Fruit fly (Drosophila melanogaster) whole organism, embryonic: Measurements from ENCODE around the gene CG1161.

Experiments
- Bteb2 ChIP-seq: fragments of 200-800 bp; sonication (Bioruptor generic); optimal IDR thresholded peaks from 2 replicates; lab custom pipeline; 2016; ENCODE audit warnings: missing biosample characterization, missing genetic modification characterization
- CG11504 ChIP-seq: fragments of 200-800 bp; sonication (Bioruptor generic); optimal IDR thresholded peaks from 3 replicates; lab custom pipeline; 2019; ENCODE audit warnings: missing biosample characterization, mild to moderate bottlenecking, missing genetic modification characterization, moderate library complexity
- CG11696 ChIP-seq: fragments of 200-800 bp; sonication (Bioruptor generic); IDR thresholded peaks from 2 replicates; pipeline ENCODE4 v1.3.6; 2022; ENCODE audit warnings: missing biosample characterization, missing genetic modification characterization
- CG12104 ChIP-seq: fragments of 200-800 bp; sonication (Bioruptor generic); optimal IDR thresholded peaks from 3 replicates; lab custom pipeline; 2016; ENCODE audit warnings: missing biosample characterization, missing genetic modification characterization
- CG14050 ChIP-seq: fragments of 200-800 bp; sonication (Bioruptor generic); IDR thresholded peaks from 3 replicates; pipeline ENCODE4 v1.3.6; 2022; ENCODE audit warnings: missing biosample characterization, missing genetic modification characterization
- CG15269 ChIP-seq: fragments of 200-800 bp; sonication (Bioruptor generic); optimal IDR thresholded peaks from 2 replicates; lab custom pipeline; 2018; ENCODE audit warnings: missing biosample characterization, mild to moderate bottlenecking, missing genetic modification characterization, moderate library complexity
- CG16863 ChIP-seq: fragments of 200-800 bp; sonication (Bioruptor generic); optimal IDR thresholded peaks from 3 replicates; lab custom pipeline; 2016; ENCODE audit warnings: missing biosample characterization, missing genetic modification characterization
- CG17361 ChIP-seq: fragments of 200-800 bp; sonication (Bioruptor generic); IDR thresholded peaks from 3 replicates; pipeline ENCODE4 v1.3.6; 2022; ENCODE audit warnings: missing biosample characterization, missing genetic modification characterization
- CG17612 ChIP-seq: fragments of 200-800 bp; sonication (Bioruptor generic); IDR thresholded peaks from 2 replicates; pipeline ENCODE4 v1.3.6; 2022; ENCODE audit warnings: missing biosample characterization, missing genetic modification characterization
- CG17912 ChIP-seq: fragments of 200-800 bp; sonication (Bioruptor generic); optimal IDR thresholded peaks from 2 replicates; lab custom pipeline; 2018; ENCODE audit warnings: missing biosample characterization, mild to moderate bottlenecking, missing genetic modification characterization
- CG18476 ChIP-seq: fragments of 200-800 bp; sonication (Bioruptor generic); optimal IDR thresholded peaks from 2 replicates; lab custom pipeline; 2016; ENCODE audit warnings: missing biosample characterization, mild to moderate bottlenecking, missing genetic modification characterization
- CG2120 ChIP-seq: fragments of 200-800 bp; sonication (Bioruptor generic); optimal IDR thresholded peaks from 3 replicates; lab custom pipeline; 2016; ENCODE audit warnings: missing biosample characterization, missing genetic modification characterization
- CG2202 ChIP-seq: fragments of 200-800 bp; sonication (Bioruptor generic); optimal IDR thresholded peaks from 2 replicates; lab custom pipeline; 2018; ENCODE audit warnings: missing biosample characterization, mild to moderate bottlenecking, missing genetic modification characterization
- CG30403 ChIP-seq: fragments of 200-800 bp; sonication (Bioruptor generic); optimal IDR thresholded peaks from 3 replicates; lab custom pipeline; 2016; ENCODE audit warnings: missing biosample characterization, missing genetic modification characterization
- CG33557 ChIP-seq: fragments of 200-800 bp; sonication (Bioruptor generic); optimal IDR thresholded peaks from 2 replicates; lab custom pipeline; 2019; ENCODE audit warnings: missing biosample characterization, mild to moderate bottlenecking, missing genetic modification characterization, moderate library complexity
- CG3838 ChIP-seq: fragments of 200-800 bp; sonication (Bioruptor generic); optimal IDR thresholded peaks from 3 replicates; lab custom pipeline; 2016; ENCODE audit warnings: missing biosample characterization, missing genetic modification characterization
- CG4424 ChIP-seq: fragments of 200-800 bp; sonication (Bioruptor generic); optimal IDR thresholded peaks from 3 replicates; lab custom pipeline; 2016; ENCODE audit warnings: missing biosample characterization, missing genetic modification characterization
- CG4820 ChIP-seq: fragments of 200-800 bp; sonication (Bioruptor generic); optimal IDR thresholded peaks from 3 replicates; lab custom pipeline; 2016; ENCODE audit warnings: missing biosample characterization, missing genetic modification characterization
- CG6254 ChIP-seq: fragments of 200-800 bp; sonication (Bioruptor generic); optimal IDR thresholded peaks from 3 replicates; lab custom pipeline; 2017; ENCODE audit warnings: mild to moderate bottlenecking, missing biosample characterization, missing genetic modification reagents, missing genetic modification characterization
- CG6654 ChIP-seq: fragments of 200-800 bp; sonication (Bioruptor generic); optimal IDR thresholded peaks from 2 replicates; lab custom pipeline; 2017; ENCODE audit warnings: missing biosample characterization, mild to moderate bottlenecking, missing genetic modification characterization
- CG6854 ChIP-seq: fragments of 200-800 bp; sonication (Bioruptor generic); optimal IDR thresholded peaks from 3 replicates; lab custom pipeline; 2017; ENCODE audit warnings: missing biosample characterization, mild to moderate bottlenecking, missing genetic modification characterization
- CG7556 ChIP-seq: fragments of 200-800 bp; sonication (Bioruptor generic); optimal IDR thresholded peaks from 2 replicates; lab custom pipeline; 2017; ENCODE audit warnings: missing biosample characterization, mild to moderate bottlenecking, missing genetic modification characterization
- CG8089 ChIP-seq: fragments of 200-800 bp; sonication (Bioruptor generic); optimal IDR thresholded peaks from 3 replicates; lab custom pipeline; 2016; ENCODE audit warnings: missing biosample characterization, missing genetic modification characterization
- Chrac-16 ChIP-seq: fragments of 200-800 bp; sonication (Bioruptor generic); optimal IDR thresholded peaks from 3 replicates; lab custom pipeline; 2016; ENCODE audit warnings: missing biosample characterization, missing genetic modification characterization
- Kr ChIP-seq: fragments of 200-800 bp; sonication (Bioruptor generic); optimal IDR thresholded peaks from 2 replicates; lab custom pipeline; 2017; ENCODE audit warnings: missing biosample characterization, mild to moderate bottlenecking, missing genetic modification characterization
- Med ChIP-seq: fragments of 200-800 bp; sonication (Bioruptor generic); peaks from one replicate; lab custom pipeline; 2016; ENCODE audit warnings: missing biosample characterization, missing genetic modification characterization, mild to moderate bottlenecking, inconsistent platforms, moderate library complexity
- Mes4 ChIP-seq: fragments of 200-800 bp; sonication (Bioruptor generic); optimal IDR thresholded peaks from 2 replicates; lab custom pipeline; 2016; ENCODE audit warnings: missing biosample characterization, missing genetic modification characterization
- Myb ChIP-seq: fragments of 200-800 bp; sonication (Bioruptor generic); optimal IDR thresholded peaks from 2 replicates; lab custom pipeline; 2016; ENCODE audit warnings: missing biosample characterization, missing genetic modification characterization
- Nf-YA ChIP-seq: fragments of 200-800 bp; sonication (Bioruptor generic); IDR thresholded peaks from 2 replicates; pipeline ENCODE4 v1.3.6; 2022; ENCODE audit warnings: missing biosample characterization, missing genetic modification characterization
- NfI ChIP-seq: fragments of 200-800 bp; sonication (Bioruptor generic); optimal IDR thresholded peaks from 3 replicates; lab custom pipeline; 2018; ENCODE audit warnings: missing biosample characterization, mild to moderate bottlenecking, missing genetic modification characterization, moderate library complexity
- Poxn ChIP-seq: fragments of 200-800 bp; sonication (Bioruptor generic); IDR thresholded peaks from 2 replicates; pipeline ENCODE4 v1.3.6; 2022; ENCODE audit warnings: missing biosample characterization, missing genetic modification characterization
- Spps ChIP-seq: fragments of 200-800 bp; sonication (Bioruptor generic); optimal IDR thresholded peaks from 2 replicates; lab custom pipeline; 2018; ENCODE audit warnings: missing biosample characterization, mild to moderate bottlenecking, missing genetic modification characterization
- Sry-β ChIP-seq: fragments of 200-800 bp; sonication (Bioruptor generic); optimal IDR thresholded peaks from 2 replicates; lab custom pipeline; 2018; ENCODE audit warnings: missing biosample characterization, mild to moderate bottlenecking, missing genetic modification characterization, moderate library complexity
- Trl ChIP-seq, 3 experiments: fragments of >200 bp in 2 of 3; fragments of 200-800 bp in 1 of 3; sonication (Bioruptor generic) in 1 of 3; optimal IDR thresholded peaks; 2 replicates in 1 of 3; 3 replicates in 2 of 3; lab custom pipeline; 2016 to 2017; ENCODE audit warnings: missing biosample characterization in 1 of 3, missing genetic modification characterization in 1 of 3
- caup ChIP-seq: fragments of 200-800 bp; sonication (Bioruptor generic); optimal IDR thresholded peaks from 3 replicates; lab custom pipeline; 2017; ENCODE audit warnings: missing biosample characterization, mild to moderate bottlenecking, missing genetic modification characterization, moderate library complexity; ENCODE audit not compliant: severe bottlenecking
- cg ChIP-seq: fragments of 200-800 bp; sonication (Bioruptor generic); optimal IDR thresholded peaks from 3 replicates; lab custom pipeline; 2019; ENCODE audit warnings: missing biosample characterization, mild to moderate bottlenecking, missing genetic modification characterization, moderate library complexity
- crc ChIP-seq: fragments of 200-800 bp; sonication (Bioruptor generic); optimal IDR thresholded peaks from 2 replicates; lab custom pipeline; 2016; ENCODE audit warnings: missing biosample characterization, missing genetic modification characterization
- croc ChIP-seq: fragments of 200-800 bp; sonication (Bioruptor generic); conservative IDR thresholded peaks from 3 replicates; pipeline ENCODE4 v1.3.6; 2022; ENCODE audit warnings: missing biosample characterization, missing genetic modification characterization
- dysf ChIP-seq: fragments of 200-800 bp; sonication (Bioruptor generic); IDR thresholded peaks from 3 replicates; pipeline ENCODE4 v1.3.6; 2022; ENCODE audit warnings: missing biosample characterization, missing genetic modification characterization
- fru ChIP-seq: fragments of >200 bp; optimal IDR thresholded peaks from 2 replicates; lab custom pipeline; 2017
- hb ChIP-seq: fragments of 200-800 bp; sonication (Bioruptor generic); IDR thresholded peaks from 3 replicates; pipeline ENCODE4 v1.3.6; 2022; ENCODE audit warnings: missing biosample characterization, missing genetic modification characterization; ENCODE audit not compliant: partially characterized antibody
- kay ChIP-seq: fragments of 200-800 bp; sonication (Bioruptor generic); optimal IDR thresholded peaks from 2 replicates; lab custom pipeline; 2016; ENCODE audit warnings: missing biosample characterization, missing genetic modification characterization
- ken ChIP-seq: fragments of 200-800 bp; sonication (Bioruptor generic); IDR thresholded peaks from 3 replicates; pipeline ENCODE4 v1.3.6; 2022; ENCODE audit warnings: missing biosample characterization, missing genetic modification characterization
- maf-S ChIP-seq: fragments of 200-800 bp; sonication (Bioruptor generic); optimal IDR thresholded peaks from 2 replicates; lab custom pipeline; 2016; ENCODE audit warnings: missing biosample characterization, missing genetic modification characterization
- otp ChIP-seq: fragments of 200-800 bp; sonication (Bioruptor generic); IDR thresholded peaks from 3 replicates; pipeline ENCODE4, ENCODE4 v1.3.6; 2022; ENCODE audit warnings: missing biosample characterization, missing genetic modification characterization
- psq ChIP-seq: fragments of 200-800 bp; sonication (Bioruptor generic); optimal IDR thresholded peaks from 2 replicates; lab custom pipeline; 2017; ENCODE audit warnings: missing biosample characterization, missing genetic modification characterization
- sna ChIP-seq: fragments of 200-800 bp; sonication (Bioruptor generic); IDR thresholded peaks from 2 replicates; pipeline ENCODE4 v1.3.6; 2022; ENCODE audit warnings: missing biosample characterization, missing genetic modification characterization; ENCODE audit not compliant: partially characterized antibody
- so ChIP-seq: fragments of 200-800 bp; sonication (Bioruptor generic); IDR thresholded peaks from 3 replicates; pipeline ENCODE4 v1.3.6; 2022; ENCODE audit warnings: missing biosample characterization, missing genetic modification characterization
- ssp ChIP-seq: fragments of 200-800 bp; sonication (Bioruptor generic); IDR thresholded peaks from 2 replicates; pipeline ENCODE4 v1.3.6; 2022; ENCODE audit warnings: missing biosample characterization, missing genetic modification characterization
- tio ChIP-seq: fragments of 200-800 bp; sonication (Bioruptor generic); optimal IDR thresholded peaks from 2 replicates; lab custom pipeline; 2017; ENCODE audit warnings: missing biosample characterization, missing genetic modification characterization, inconsistent platforms

Gene CG1161

DNA sequence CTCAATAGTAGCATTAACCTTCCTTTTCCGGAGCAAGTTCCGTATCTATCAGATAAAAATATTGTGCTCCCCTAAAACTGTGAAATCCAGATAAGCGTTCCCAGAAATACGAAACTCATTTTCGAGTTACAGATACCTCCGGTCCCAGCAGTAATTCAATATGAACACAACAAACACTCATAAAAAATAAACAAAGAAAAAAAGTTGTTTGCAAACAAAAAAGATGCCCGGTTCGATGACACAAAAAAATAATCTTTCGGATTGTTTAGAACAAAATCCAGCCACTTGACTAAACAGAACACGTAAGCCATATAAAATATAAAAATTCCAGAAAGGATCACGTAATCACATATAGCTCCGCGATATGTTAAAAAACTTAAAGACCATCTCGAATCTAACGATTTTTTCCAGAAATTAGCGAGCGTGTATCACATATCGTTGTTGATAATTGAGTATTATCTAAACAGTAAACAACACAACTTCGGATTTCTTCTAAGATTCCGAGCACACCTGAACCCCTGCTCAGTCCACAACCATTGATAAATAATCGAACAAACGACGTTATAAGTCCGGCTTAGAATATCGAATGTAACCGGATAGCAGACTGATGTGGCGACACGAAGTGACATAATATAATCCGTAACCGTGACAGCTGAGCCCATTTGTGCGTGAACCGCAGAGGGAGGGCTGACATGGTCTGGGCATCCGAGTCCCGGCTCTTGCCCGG lies 35.7 kb upstream of the CG1161 start (continued):
- TF ChIP-seq crc (GFP tag; lab: Kevin White, UChicago) (no peak), CG17361 (GFP tag; lab: Robert Waterston, UW) (peak; percentile 47; the same call in 1 of the 3 replicates), CG6854 (peak; percentile 34), dysf (GFP tag; lab: Robert Waterston, UW) (no peak), CG18476 (GFP tag; lab: Kevin White, UChicago) (peak; percentile 13), CG11504 (tag; lab: Kevin White, UChicago) (peak; percentile 19), otp (peak; percentile 62; the same call in 1 of the 3 replicates), Bteb2 (no peak), ssp (GFP tag; lab: Robert Waterston, UW) (no peak), fru (no peak), CG6654 (no peak), so (peak; percentile 41; the same call in 1 of the 3 replicates), Spps (tag; lab: Kevin White, UChicago) (peak; percentile 14), CG4424 (GFP tag; lab: Kevin White, UChicago) (peak; percentile 22), CG2202 (tag; lab: Kevin White, UChicago) (peak; percentile 81), CG3838 (peak; percentile 28), caup (GFP tag; lab: Kevin White, UChicago) (no peak), CG11696 (GFP tag; lab: Robert Waterston, UW) (0 out of 2 replicates have a peak, but pooled peaks have one; percentile 16), croc (GFP tag; lab: Robert Waterston, UW) (no peak), CG6254 (GFP tag; lab: Kevin White, UChicago) (peak; percentile 28), Poxn (GFP tag; lab: Robert Waterston, UW) (no peak), CG7556 (GFP tag; lab: Kevin White, UChicago) (peak; percentile 61), sna (GFP tag; lab: Robert Waterston, UW) (no peak), CG33557 (GFP tag; lab: Kevin White, UChicago) (peak; percentile 78), Trl (optimal IDR thresholded peaks at IDR 0.05; lab: Kevin White, UChicago) (no peak), Trl (GFP tag; optimal IDR thresholded peaks at IDR 0.05; lab: Kevin White, UChicago) (peak; percentile 47), CG4820 (GFP tag; lab: Kevin White, UChicago) (no peak), Med (GFP tag; lab: Kevin White, UChicago) (peak; percentile 48), maf-S (no peak), NfI (GFP tag; lab: Kevin White, UChicago) (no peak), CG17612 (GFP tag; lab: Robert Waterston, UW) (no peak), CG16863 (GFP tag; lab: Kevin White, UChicago) (peak; percentile 48), Chrac-16 (GFP tag; lab: Kevin White, UChicago) (no peak), Sry-β (GFP tag; lab: Kevin White, UChicago) (no peak), hb (GFP tag; lab: Robert Waterston, UW) (no peak), CG8089 (peak; percentile 54), Kr (GFP tag; lab: Kevin White, UChicago) (peak; percentile 84), Mes4 (GFP tag; lab: Kevin White, UChicago) (peak; percentile 38), CG2120 (GFP tag; lab: Kevin White, UChicago) (peak; percentile 30), ken (GFP tag; lab: Robert Waterston, UW) (0 out of 3 replicates have a peak, but pooled peaks have one; percentile 29), CG30403 (GFP tag; lab: Kevin White, UChicago) (no peak), CG12104 (peak; percentile 58), Myb (GFP tag; lab: Kevin White, UChicago) (no peak), psq (GFP tag; lab: Kevin White, UChicago) (no peak), cg (GFP tag; lab: Kevin White, UChicago) (no peak), tio (peak; percentile 53), kay (GFP tag; lab: Kevin White, UChicago) (peak; percentile 24), CG17912 (no peak), Nf-YA (GFP tag; lab: Robert Waterston, UW) (no peak), CG15269 (tag; lab: Kevin White, UChicago) (no peak), CG14050 (no peak)
